Worm (Caenorhabditis elegans) whole organism, L1 larva: Measurements from ENCODE around the gene K03H1.13.

Experiments used
- ceh-82 ChIP-seq, 3 experiments: fragments of 150-350 bp in 1 of 3; sonication (generic microtip) in 2 of 3; optimal IDR thresholded peaks; 2 replicates each; lab custom pipeline; 2014 to 2017; ENCODE audit warnings: missing biosample characterization in 3 of 3, missing genetic modification characterization in 3 of 3
- elt-2 ChIP-seq: sonication (generic microtip); optimal IDR thresholded peaks from 2 replicates; lab custom pipeline; 2016; ENCODE audit warnings: missing genetic modification characterization, mild to moderate bottlenecking, inconsistent platforms, missing compliant biosample characterization, missing genetic modification reagents
- fkh-10 ChIP-seq: sonication (generic microtip); optimal IDR thresholded peaks from 2 replicates; lab custom pipeline; 2017; ENCODE audit warnings: missing biosample characterization, missing genetic modification reagents, missing genetic modification characterization
- fos-1 ChIP-seq: fragments of 150-350 bp; optimal IDR thresholded peaks from 2 replicates; lab custom pipeline; 2014; ENCODE audit warnings: missing biosample characterization, missing genetic modification characterization
- lsy-2 ChIP-seq, 2 experiments: fragments of 150-350 bp; optimal IDR thresholded peaks; 2 replicates each; lab custom pipeline; 2014; ENCODE audit warnings: missing biosample characterization in 2 of 2, missing genetic modification characterization in 2 of 2
- mab-9 ChIP-seq: fragments of 200-800 bp; sonication (Bioruptor generic); IDR thresholded peaks from 2 replicates; pipeline ENCODE4 v1.3.6; 2022; ENCODE audit warnings: missing genetic modification reagents, missing genetic modification characterization, missing compliant biosample characterization
- nhr-84 ChIP-seq: sonication (generic microtip); optimal IDR thresholded peaks from 2 replicates; lab custom pipeline; 2017; ENCODE audit warnings: missing biosample characterization, missing genetic modification characterization
- skn-1 ChIP-seq: fragments of 150-350 bp; optimal IDR thresholded peaks from 2 replicates; lab custom pipeline; 2014; ENCODE audit warnings: missing biosample characterization, missing genetic modification characterization
- sptf-1 ChIP-seq: fragments of 150-350 bp; optimal IDR thresholded peaks from 2 replicates; lab custom pipeline; 2014; ENCODE audit warnings: missing biosample characterization, missing genetic modification characterization
- ztf-11 ChIP-seq, 2 experiments: sonication (generic microtip); optimal IDR thresholded peaks; 2 replicates each; lab custom pipeline; 2016 to 2017; ENCODE audit warnings: missing genetic modification characterization in 2 of 2, missing biosample characterization in 1 of 2, missing compliant biosample characterization in 1 of 2
- ztf-4 ChIP-seq: fragments of 150-350 bp; optimal IDR thresholded peaks from 2 replicates; lab custom pipeline; 2014; ENCODE audit warnings: missing biosample characterization, missing genetic modification characterization

- no peak for TF ChIP-seq mab-9 (GFP tag; lab: Robert Waterston, UW)
- TF ChIP-seq fkh-10 (GFP tag; lab: Kevin White, UChicago), result no peak
- TF ChIP-seq nhr-84 (tag; lab: Kevin White, UChicago), result no peak
- TF ChIP-seq ztf-4 (tag; lab: Kevin White, UChicago), result no peak
- no peak for TF ChIP-seq sptf-1 (tag; lab: Kevin White, UChicago)
- TF ChIP-seq ztf-11 (tag; optimal IDR thresholded peaks at IDR 0.05; lab: Kevin White, UChicago), result no peak
- TF ChIP-seq skn-1 (tag; lab: Kevin White, UChicago), result no peak
- TF ChIP-seq lsy-2 (tag; optimal IDR thresholded peaks at IDR 0.05; lab: Kevin White, UChicago), result no peak
- TF ChIP-seq elt-2 (tag; lab: Kevin White, UChicago), result no peak
- no peak for TF ChIP-seq fos-1 (tag; lab: Kevin White, UChicago)
- TF ChIP-seq ceh-82 (tag; optimal IDR thresholded peaks at IDR 0.05; lab: Kevin White, UChicago), result no peak
Measured at ce11 chrIII:9991324-9991723, 41.2 kb upstream of the K03H1.13 start.
